Worm (Caenorhabditis elegans): ENCODE results near the gene T09F3.5.
"Not testable (repeated sequence)": the region's sequence is repeated elsewhere in the genome, so short reads cannot be mapped to it uniquely, and the experiment has no call there.

The T09F3.5 gene

ce11 chrII:10442846-10443245 is 46.2 kb downstream of the T09F3.5 start, which contains the start of gene ZK673.1:
ZK673.1 (plus strand) TSS chrII:10443146.
- not testable (repeated sequence) for TF ChIP-seq tbx-37 (GFP tag; conservative IDR thresholded peaks at IDR 0.05); hmg-4 (GFP tag; optimal IDR thresholded peaks at IDR 0.05); scrt-1 (GFP tag; IDR thresholded peaks at IDR 0.05)

- TF ChIP-seq hnd-1 (tag; optimal IDR thresholded peaks at IDR 0.05): no peak
- TF ChIP-seq flt-1 (GFP tag; IDR thresholded peaks at IDR 0.05): no peak
- TF ChIP-seq F13C5.2 (tag; optimal IDR thresholded peaks at IDR 0.05): no peak
- no peak for TF ChIP-seq scrt-1 (GFP tag; IDR thresholded peaks at IDR 0.05)
- no peak for TF ChIP-seq B0310.2 (tag; optimal IDR thresholded peaks at IDR 0.05)
- TF ChIP-seq sea-1 (GFP tag; conservative IDR thresholded peaks at IDR 0.05): no peak
- TF ChIP-seq ets-7 (tag; optimal IDR thresholded peaks at IDR 0.05): no peak
- no peak for TF ChIP-seq aly-1 (tag; optimal IDR thresholded peaks at IDR 0.05)
- TF ChIP-seq tra-4 (tag; optimal IDR thresholded peaks at IDR 0.05): no peak
- TF ChIP-seq tbx-11 (GFP tag; IDR thresholded peaks at IDR 0.05): no peak
- TF ChIP-seq tbx-37 (GFP tag; conservative IDR thresholded peaks at IDR 0.05): no peak
- no peak for TF ChIP-seq ceh-13 (GFP tag; optimal IDR thresholded peaks at IDR 0.05)
Measured at ce11 chrII:10443898-10444297, 47.2 kb downstream of the T09F3.5 start.

- TF ChIP-seq ama-1 (optimal IDR thresholded peaks at IDR 0.05) (no peak), F13C5.2 (tag; optimal IDR thresholded peaks at IDR 0.05) (no peak), flt-1 (GFP tag; IDR thresholded peaks at IDR 0.05) (no peak), pes-1 (GFP tag; IDR thresholded peaks at IDR 0.05) (no peak), tbx-11 (GFP tag; IDR thresholded peaks at IDR 0.05) (no peak), ceh-36 (tag; optimal IDR thresholded peaks at IDR 0.05) (no peak), aly-1 (tag; optimal IDR thresholded peaks at IDR 0.05) (no peak), sea-1 (GFP tag; conservative IDR thresholded peaks at IDR 0.05) (no peak), scrt-1 (GFP tag; IDR thresholded peaks at IDR 0.05) (no peak), tbx-37 (GFP tag; conservative IDR thresholded peaks at IDR 0.05) (no peak), hmg-4 (GFP tag; optimal IDR thresholded peaks at IDR 0.05) (no peak), hmbx-1 (tag; optimal IDR thresholded peaks at IDR 0.05) (no peak), B0310.2 (tag; optimal IDR thresholded peaks at IDR 0.05) (no peak)
Measured at ce11 chrII:10444971-10445707, 48.5 kb downstream of the T09F3.5 start.

- no peak for TF ChIP-seq ets-7 (tag; optimal IDR thresholded peaks at IDR 0.05)
- peak; percentile 11 for TF ChIP-seq hmg-4 (GFP tag; optimal IDR thresholded peaks at IDR 0.05)
- 0 out of 2 replicates have a peak, but pooled peaks have one; percentile 27 for TF ChIP-seq tbx-11 (GFP tag; IDR thresholded peaks at IDR 0.05)
Measured at ce11 chrII:10445738-10446137, 49.1 kb downstream of the T09F3.5 start.

- TF ChIP-seq ama-1 (optimal IDR thresholded peaks at IDR 0.05) (no peak), flt-1 (GFP tag; IDR thresholded peaks at IDR 0.05) (no peak), hmbx-1 (tag; optimal IDR thresholded peaks at IDR 0.05) (no peak), scrt-1 (GFP tag; IDR thresholded peaks at IDR 0.05) (no peak), tbx-37 (GFP tag; conservative IDR thresholded peaks at IDR 0.05) (no peak), F13C5.2 (tag; optimal IDR thresholded peaks at IDR 0.05) (no peak), tbx-11 (GFP tag; IDR thresholded peaks at IDR 0.05) (no peak)
Measured at ce11 chrII:10446300-10446699, 49.6 kb downstream of the T09F3.5 start.

ce11 chrII:10446814-10447213 is 50.1 kb downstream of the T09F3.5 start:
- TF ChIP-seq sea-1 (GFP tag; conservative IDR thresholded peaks at IDR 0.05) (no peak), ceh-13 (GFP tag; optimal IDR thresholded peaks at IDR 0.05) (no peak), F13C5.2 (tag; optimal IDR thresholded peaks at IDR 0.05) (no peak), tbx-11 (GFP tag; IDR thresholded peaks at IDR 0.05) (no peak), B0310.2 (tag; optimal IDR thresholded peaks at IDR 0.05) (no peak), ama-1 (optimal IDR thresholded peaks at IDR 0.05) (no peak), ets-7 (tag; optimal IDR thresholded peaks at IDR 0.05) (no peak)

- no peak for TF ChIP-seq F13C5.2 (tag; optimal IDR thresholded peaks at IDR 0.05)
Measured at ce11 chrII:10447348-10448316, 51.0 kb downstream of the T09F3.5 start, which contains the start of gene ZK673.2. ZK673.2 (plus strand) TSS chrII:10448266.
